Worm (Caenorhabditis elegans) whole organism, late embryonic: ENCODE measurements around the gene rde-12.

Experiments used
- C08G9.2 ChIP-seq: sonication (generic microtip); optimal IDR thresholded peaks from 2 replicates; lab custom pipeline; 2016; ENCODE audit warnings: mild to moderate bottlenecking, missing genetic modification characterization, moderate library complexity, missing compliant biosample characterization
- C38D4.7 ChIP-seq: fragments of 200-800 bp; sonication (Bioruptor generic); optimal IDR thresholded peaks from 2 replicates; lab custom pipeline; 2018; ENCODE audit warnings: mild to moderate bottlenecking, missing genetic modification characterization, moderate library complexity, missing compliant biosample characterization
- F13H6.1 ChIP-seq: sonication (generic microtip); optimal IDR thresholded peaks from 2 replicates; lab custom pipeline; 2016; ENCODE audit warnings: missing genetic modification characterization, missing compliant biosample characterization
- K02D7.2 ChIP-seq: sonication (generic microtip); optimal IDR thresholded peaks from 2 replicates; lab custom pipeline; 2017; ENCODE audit warnings: mild to moderate bottlenecking, missing genetic modification characterization, missing compliant biosample characterization
- T23F11.4 ChIP-seq: fragments of 200-800 bp; sonication (Bioruptor generic); optimal IDR thresholded peaks from 2 replicates; lab custom pipeline; 2018; ENCODE audit warnings: mild to moderate bottlenecking, missing genetic modification characterization, missing compliant biosample characterization
- ama-1 ChIP-seq: fragments of 150-350 bp; optimal IDR thresholded peaks from 2 replicates; lab custom pipeline; 2014
- ceh-14 ChIP-seq: sonication (generic microtip); optimal IDR thresholded peaks from 2 replicates; lab custom pipeline; 2016; ENCODE audit warnings: missing genotype, missing genetic modification characterization, missing compliant biosample characterization
- ceh-18 ChIP-seq: sonication (generic microtip); optimal IDR thresholded peaks from 2 replicates; lab custom pipeline; 2016; ENCODE audit warnings: missing genetic modification characterization, missing compliant biosample characterization
- ceh-19 ChIP-seq: fragments of 200-800 bp; sonication (Bioruptor generic); optimal IDR thresholded peaks from 2 replicates; lab custom pipeline; 2018; ENCODE audit warnings: mild to moderate bottlenecking, missing genetic modification characterization, missing compliant biosample characterization
- ceh-2 ChIP-seq: sonication (generic microtip); optimal IDR thresholded peaks from 2 replicates; lab custom pipeline; 2016; ENCODE audit warnings: missing genotype, missing genetic modification characterization, missing compliant biosample characterization
- ceh-30 ChIP-seq: fragments of 150-350 bp; optimal IDR thresholded peaks from 2 replicates; lab custom pipeline; 2014; ENCODE audit warnings: missing biosample characterization, missing genetic modification characterization
- ceh-45 ChIP-seq: fragments of 200-800 bp; sonication (Bioruptor generic); IDR thresholded peaks from 2 replicates; pipeline ENCODE4 v1.3.6; 2022; ENCODE audit warnings: missing genetic modification reagents, missing genetic modification characterization, missing compliant biosample characterization
- ceh-9 ChIP-seq: sonication (generic microtip); optimal IDR thresholded peaks from 2 replicates; lab custom pipeline; 2016; ENCODE audit warnings: mild to moderate bottlenecking, missing genetic modification characterization, inconsistent platforms, missing compliant biosample characterization
- dve-1 ChIP-seq: sonication (generic microtip); optimal IDR thresholded peaks from 2 replicates; lab custom pipeline; 2017; ENCODE audit warnings: antibody characterized with exemption, mild to moderate bottlenecking, missing genetic modification characterization, missing compliant biosample characterization
- elt-2 ChIP-seq: sonication (generic microtip); optimal IDR thresholded peaks from 2 replicates; lab custom pipeline; 2016; ENCODE audit warnings: missing genetic modification reagents, missing genetic modification characterization, missing compliant biosample characterization
- eyg-1 ChIP-seq: sonication (generic microtip); optimal IDR thresholded peaks from 2 replicates; lab custom pipeline; 2016; ENCODE audit warnings: missing genotype, missing genetic modification characterization, missing compliant biosample characterization
- fax-1 ChIP-seq: sonication (generic microtip); optimal IDR thresholded peaks from 2 replicates; lab custom pipeline; 2016; ENCODE audit warnings: missing genotype, missing genetic modification characterization, missing compliant biosample characterization
- fkh-6 ChIP-seq: sonication (generic microtip); optimal IDR thresholded peaks from 2 replicates; lab custom pipeline; 2016; ENCODE audit warnings: missing genetic modification characterization, missing compliant biosample characterization
- gmeb-2 ChIP-seq: sonication (generic microtip); optimal IDR thresholded peaks from 2 replicates; lab custom pipeline; 2016; ENCODE audit warnings: missing genetic modification characterization, inconsistent platforms, missing compliant biosample characterization
- hlh-15 ChIP-seq: sonication (generic microtip); optimal IDR thresholded peaks from 2 replicates; lab custom pipeline; 2016; ENCODE audit warnings: missing genetic modification characterization, missing compliant biosample characterization
- lin-11 ChIP-seq: fragments of 200-800 bp; sonication (Bioruptor generic); optimal IDR thresholded peaks from 2 replicates; lab custom pipeline; 2018; ENCODE audit warnings: mild to moderate bottlenecking, missing genetic modification characterization, missing compliant biosample characterization
- mec-3 ChIP-seq: sonication (generic microtip); optimal IDR thresholded peaks from 2 replicates; lab custom pipeline; 2016; ENCODE audit warnings: borderline replicate concordance, missing genetic modification characterization, missing compliant biosample characterization
- nhr-232 ChIP-seq: sonication (generic microtip); optimal IDR thresholded peaks from 2 replicates; lab custom pipeline; 2016; ENCODE audit warnings: missing genetic modification characterization, missing compliant biosample characterization
- odd-2 ChIP-seq: sonication (generic microtip); optimal IDR thresholded peaks from 2 replicates; lab custom pipeline; 2017; ENCODE audit warnings: antibody characterized with exemption, mild to moderate bottlenecking, missing genetic modification characterization, missing compliant biosample characterization
- pqm-1 ChIP-seq: sonication (generic microtip); optimal IDR thresholded peaks from 2 replicates; lab custom pipeline; 2016; ENCODE audit warnings: missing genetic modification characterization, missing compliant biosample characterization
- ref-2 ChIP-seq: sonication (generic microtip); optimal IDR thresholded peaks from 2 replicates; lab custom pipeline; 2016; ENCODE audit warnings: missing genetic modification characterization, missing compliant biosample characterization
- rnt-1 ChIP-seq: sonication (generic microtip); optimal IDR thresholded peaks from 2 replicates; lab custom pipeline; 2016; ENCODE audit warnings: missing genetic modification characterization, missing compliant biosample characterization
- sdc-2 ChIP-seq: sonication (generic microtip); optimal IDR thresholded peaks from 2 replicates; lab custom pipeline; 2016; ENCODE audit warnings: missing genotype, missing genetic modification characterization, missing compliant biosample characterization
- ttx-3 ChIP-seq: sonication (generic microtip); optimal IDR thresholded peaks from 2 replicates; lab custom pipeline; 2016; ENCODE audit warnings: missing genetic modification reagents, missing genetic modification characterization, missing compliant biosample characterization
- unc-3 ChIP-seq, 2 experiments: fragments of 200-800 bp in 1 of 2; sonication (Bioruptor generic) in 1 of 2; sonication (generic microtip) in 1 of 2; conservative IDR thresholded peaks in 1 of 2; optimal IDR thresholded peaks in 1 of 2; 2 replicates each; pipeline versions ENCODE4 v1.3.6 to Lab custom; 2016 to 2022; ENCODE audit warnings: missing compliant biosample characterization in 2 of 2, missing genetic modification characterization in 2 of 2, missing genetic modification reagents in 1 of 2
- unc-55 ChIP-seq: sonication (generic microtip); optimal IDR thresholded peaks from 2 replicates; lab custom pipeline; 2017; ENCODE audit warnings: missing biosample characterization, missing genetic modification reagents, missing genetic modification characterization
- unc-86 ChIP-seq: sonication (generic microtip); optimal IDR thresholded peaks from 2 replicates; lab custom pipeline; 2016; ENCODE audit warnings: missing genetic modification characterization, missing compliant biosample characterization
- ztf-16 ChIP-seq: sonication (generic microtip); optimal IDR thresholded peaks from 2 replicates; lab custom pipeline; 2017; ENCODE audit warnings: missing genetic modification characterization, missing compliant biosample characterization

Gene rde-12

DNA sequence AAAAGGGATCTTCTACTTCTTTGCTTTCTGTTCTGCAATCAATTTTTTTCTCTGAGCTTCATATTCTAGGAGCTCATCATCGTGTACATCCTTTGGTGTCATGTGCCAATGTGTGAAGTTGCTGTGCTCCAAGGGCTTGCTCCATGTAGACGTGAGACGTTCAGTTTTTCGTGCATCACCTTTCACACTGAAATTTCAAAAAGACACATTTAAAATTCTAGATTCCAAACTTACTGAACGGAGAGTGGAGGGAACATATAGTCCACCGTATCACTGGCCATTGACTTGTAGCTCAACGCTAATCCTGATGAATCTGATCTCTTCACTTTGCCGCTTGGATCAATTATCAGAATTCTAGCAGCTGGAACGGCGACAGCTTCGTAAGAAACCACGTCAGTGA is 14.4 kb upstream of the rde-12 start:
- TF ChIP-seq ceh-9: no peak
- TF ChIP-seq ceh-14: no peak
- TF ChIP-seq unc-86 (tag; lab: Kevin White, UChicago): no peak
- TF ChIP-seq ceh-19 (GFP tag; lab: Kevin White, UChicago): no peak
- TF ChIP-seq mec-3 (tag; lab: Kevin White, UChicago): no peak
- TF ChIP-seq hlh-15 (tag; lab: Kevin White, UChicago): no peak
- TF ChIP-seq lin-11 (tag; lab: Kevin White, UChicago): no peak
- TF ChIP-seq ttx-3 (tag; lab: Kevin White, UChicago): no peak
- TF ChIP-seq odd-2 (tag; lab: Kevin White, UChicago): no peak
- no peak for TF ChIP-seq eyg-1 (tag; lab: Kevin White, UChicago)
- no peak for TF ChIP-seq ceh-30 (tag; lab: Kevin White, UChicago)
- TF ChIP-seq ceh-45 (GFP tag; lab: Robert Waterston, UW): no peak
- TF ChIP-seq sdc-2 (tag; lab: Kevin White, UChicago): no peak

ce11 chrV:13652322-13652721 is 12.9 kb upstream of the rde-12 start:
- TF ChIP-seq ama-1: no peak
- TF ChIP-seq gmeb-2 (tag; lab: Kevin White, UChicago): no peak
- TF ChIP-seq elt-2 (tag; lab: Kevin White, UChicago): no peak
- TF ChIP-seq pqm-1 (tag; lab: Kevin White, UChicago): no peak
- no peak for TF ChIP-seq ceh-18
- no peak for TF ChIP-seq C38D4.7 (GFP tag; lab: Kevin White, UChicago)
- no peak for TF ChIP-seq fkh-6 (tag; lab: Kevin White, UChicago)
- no peak for TF ChIP-seq dve-1 (tag; lab: Kevin White, UChicago)
- TF ChIP-seq lin-11 (tag; lab: Kevin White, UChicago): no peak

ce11 chrV:13653713-13654393 is 11.3 kb upstream of the rde-12 start, which contains the start of gene lpin-1:
Gene lpin-1 (minus strand): TSS chrV:13654129.
- TF ChIP-seq fkh-6 (tag; lab: Kevin White, UChicago) (no peak), ttx-3 (tag; lab: Kevin White, UChicago) (no peak), rnt-1 (no peak), fax-1 (tag; lab: Kevin White, UChicago) (no peak), K02D7.2 (tag; lab: Kevin White, UChicago) (no peak), ceh-2 (tag; lab: Kevin White, UChicago) (no peak), unc-3 (GFP tag; conservative IDR thresholded peaks at IDR 0.05; lab: Robert Waterston, UW) (no peak), unc-3 (tag; optimal IDR thresholded peaks at IDR 0.05; lab: Kevin White, UChicago) (no peak), F13H6.1 (no peak), pqm-1 (tag; lab: Kevin White, UChicago) (no peak)

DNA sequence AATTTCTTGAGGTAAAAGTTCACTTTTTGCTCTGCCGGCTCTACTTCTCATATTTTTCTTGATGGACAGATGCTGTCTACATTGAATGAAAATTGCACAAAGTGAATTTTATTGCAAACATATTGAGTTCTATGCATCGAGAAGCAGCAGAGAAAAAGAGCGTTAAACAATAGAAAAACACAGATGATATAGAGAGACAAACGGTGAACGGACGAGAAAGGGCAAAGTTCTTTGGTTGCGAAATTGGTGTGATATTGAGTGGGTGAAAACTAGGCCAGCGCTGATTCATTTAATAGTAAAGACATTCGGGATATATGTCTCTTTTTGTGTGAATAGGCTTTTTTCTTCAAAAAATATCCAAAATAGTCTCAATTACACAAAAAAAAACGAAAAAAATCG is 10.8 kb upstream of the rde-12 start:
- TF ChIP-seq hlh-15 (tag; lab: Kevin White, UChicago) (no peak), unc-3 (GFP tag; conservative IDR thresholded peaks at IDR 0.05; lab: Robert Waterston, UW) (no peak), unc-3 (tag; optimal IDR thresholded peaks at IDR 0.05; lab: Kevin White, UChicago) (no peak), unc-86 (tag; lab: Kevin White, UChicago) (no peak), dve-1 (tag; lab: Kevin White, UChicago) (no peak), unc-55 (no peak), nhr-232 (tag; lab: Kevin White, UChicago) (no peak), C08G9.2 (tag; lab: Kevin White, UChicago) (no peak), ref-2 (tag; lab: Kevin White, UChicago) (no peak), mec-3 (tag; lab: Kevin White, UChicago) (no peak), T23F11.4 (GFP tag; lab: Kevin White, UChicago) (no peak), ztf-16 (tag; lab: Kevin White, UChicago) (no peak), ceh-30 (tag; lab: Kevin White, UChicago) (no peak)
